Worm (Caenorhabditis elegans) whole organism, L4 larva: ENCODE data around the gene fust-1.

Source experiments
- D1046.2 ChIP-seq: fragments of 200-800 bp; sonication (Bioruptor generic); IDR thresholded peaks from 2 replicates; pipeline ENCODE4 v1.3.6; 2022; ENCODE audit warnings: missing genetic modification characterization, missing compliant biosample characterization
- F10B5.3 ChIP-seq: sonication (generic microtip); optimal IDR thresholded peaks from 2 replicates; lab custom pipeline; 2016; ENCODE audit warnings: mild to moderate bottlenecking, missing genetic modification characterization, missing compliant biosample characterization
- T20F7.1 ChIP-seq: fragments of 200-800 bp; sonication (Bioruptor generic); optimal IDR thresholded peaks from 2 replicates; lab custom pipeline; 2018; ENCODE audit warnings: mild to moderate bottlenecking, missing genetic modification characterization, missing compliant biosample characterization
- T26A8.4 ChIP-seq: fragments of 200-800 bp; sonication (Bioruptor generic); IDR thresholded peaks from 2 replicates; pipeline ENCODE4 v1.3.6; 2022; ENCODE audit warnings: missing genetic modification characterization, missing compliant biosample characterization
- Y105C5A.15 ChIP-seq: fragments of 200-800 bp; sonication (Bioruptor generic); IDR thresholded peaks from 2 replicates; pipeline ENCODE4 v1.3.6; 2022; ENCODE audit warnings: missing genetic modification characterization, missing compliant biosample characterization
- Y48G9A.11 ChIP-seq: fragments of 200-800 bp; sonication (Bioruptor generic); IDR thresholded peaks from 2 replicates; pipeline ENCODE4 v1.3.6; 2022; ENCODE audit warnings: missing genetic modification reagents, missing genetic modification characterization, missing compliant biosample characterization
- Y5F2A.4 ChIP-seq: fragments of 200-800 bp; sonication (Bioruptor generic); optimal IDR thresholded peaks from 2 replicates; lab custom pipeline; 2018; ENCODE audit warnings: mild to moderate bottlenecking, missing genetic modification characterization, missing compliant biosample characterization
- Y75B8A.6 ChIP-seq: fragments of 200-800 bp; sonication (Bioruptor generic); IDR thresholded peaks from 2 replicates; pipeline ENCODE4 v1.3.6; 2022; ENCODE audit warnings: missing genetic modification reagents, missing genetic modification characterization, missing compliant biosample characterization
- ZK546.5 ChIP-seq, 2 experiments: sonication (generic microtip); optimal IDR thresholded peaks; 2 replicates each; lab custom pipeline; 2017; ENCODE audit warnings: missing biosample characterization in 2 of 2, missing genetic modification characterization in 2 of 2
- ama-1 ChIP-seq: fragments of 150-350 bp; optimal IDR thresholded peaks from 2 replicates; lab custom pipeline; 2014; ENCODE audit warnings: inconsistent platforms, mixed read lengths
- ceh-62 ChIP-seq: sonication (generic microtip); optimal IDR thresholded peaks from 2 replicates; lab custom pipeline; 2017; ENCODE audit warnings: missing biosample characterization, missing genetic modification characterization
- ces-1 ChIP-seq: fragments of 150-350 bp; sonication (generic microtip); optimal IDR thresholded peaks from 4 replicates; lab custom pipeline; 2014; ENCODE audit warnings: missing biosample characterization, missing genetic modification reagents, missing genetic modification characterization
- ctbp-1 ChIP-seq: fragments of 200-800 bp; sonication (Bioruptor generic); IDR thresholded peaks from 2 replicates; pipeline ENCODE4 v1.3.6; 2022; ENCODE audit warnings: missing genetic modification reagents, missing genetic modification characterization, missing compliant biosample characterization
- duxl-1 ChIP-seq: sonication (generic microtip); optimal IDR thresholded peaks from 2 replicates; lab custom pipeline; 2016; ENCODE audit warnings: mild to moderate bottlenecking, missing genetic modification characterization, moderate library complexity, missing compliant biosample characterization; ENCODE audit not compliant: poor library complexity
- dve-1 ChIP-seq: sonication (generic microtip); optimal IDR thresholded peaks from 2 replicates; lab custom pipeline; 2017; ENCODE audit warnings: antibody characterized with exemption, mild to moderate bottlenecking, missing genetic modification characterization, missing compliant biosample characterization; ENCODE audit not compliant: insufficient read depth
- egl-27 ChIP-seq: sonication (generic microtip); optimal IDR thresholded peaks from 3 replicates; lab custom pipeline; 2017; ENCODE audit warnings: missing biosample characterization, missing genetic modification reagents, missing genetic modification characterization
- egl-43 ChIP-seq: fragments of 200-800 bp; sonication (Bioruptor generic); IDR thresholded peaks from 2 replicates; pipeline ENCODE4 v1.3.6; 2022; ENCODE audit warnings: missing genetic modification reagents, missing genetic modification characterization, missing compliant biosample characterization
- fkh-10 ChIP-seq: fragments of 150-350 bp; optimal IDR thresholded peaks from 2 replicates; lab custom pipeline; 2014; ENCODE audit warnings: missing biosample characterization, missing genetic modification reagents, missing genetic modification characterization
- fos-1 ChIP-seq: fragments of 150-350 bp; optimal IDR thresholded peaks from 2 replicates; lab custom pipeline; 2014; ENCODE audit warnings: missing biosample characterization, missing genetic modification characterization
- hif-1 ChIP-seq, 2 experiments: sonication (generic microtip); optimal IDR thresholded peaks; 2 replicates each; lab custom pipeline; 2016 to 2017; ENCODE audit warnings: missing compliant biosample characterization in 2 of 2, missing genetic modification characterization in 2 of 2, missing genetic modification reagents in 2 of 2, missing genotype in 2 of 2, mild to moderate bottlenecking in 1 of 2
- hmg-1.1 ChIP-seq: fragments of 200-800 bp; sonication (Bioruptor generic); IDR thresholded peaks from 2 replicates; pipeline ENCODE4 v1.3.6; 2022; ENCODE audit warnings: missing genetic modification reagents, missing genetic modification characterization, missing compliant biosample characterization
- lin-15B ChIP-seq: fragments of 150-350 bp; sonication (generic microtip); optimal IDR thresholded peaks from 3 replicates; lab custom pipeline; 2014; ENCODE audit warnings: missing biosample characterization, missing genetic modification characterization
- lin-38 ChIP-seq: fragments of 200-800 bp; sonication (Bioruptor generic); IDR thresholded peaks from 2 replicates; pipeline ENCODE4 v1.3.6; 2022; ENCODE audit warnings: missing genetic modification reagents, missing genetic modification characterization, missing compliant biosample characterization
- lir-3 ChIP-seq: sonication (generic microtip); optimal IDR thresholded peaks from 2 replicates; lab custom pipeline; 2016; ENCODE audit warnings: mild to moderate bottlenecking, missing genetic modification characterization, missing compliant biosample characterization
- lsy-2 ChIP-seq, 2 experiments: fragments of 150-350 bp in 1 of 2; sonication (generic microtip) in 1 of 2; optimal IDR thresholded peaks; 2 replicates each; lab custom pipeline; 2014 to 2017; ENCODE audit warnings: missing biosample characterization in 2 of 2, missing genetic modification characterization in 2 of 2
- mdt-29 ChIP-seq: fragments of 200-800 bp; sonication (Bioruptor generic); IDR thresholded peaks from 2 replicates; pipeline ENCODE4 v1.3.6; 2022; ENCODE audit warnings: missing genetic modification reagents, missing genetic modification characterization, missing compliant biosample characterization
- mes-2 ChIP-seq: sonication (generic microtip); optimal IDR thresholded peaks from 2 replicates; lab custom pipeline; 2016; ENCODE audit warnings: missing genotype, mild to moderate bottlenecking, missing genetic modification characterization, missing compliant biosample characterization; ENCODE audit not compliant: poor library complexity, severe bottlenecking
- mxl-2 ChIP-seq: fragments of 200-800 bp; sonication (Bioruptor generic); conservative IDR thresholded peaks from 2 replicates; pipeline ENCODE4 v1.3.6; 2022; ENCODE audit warnings: missing genetic modification reagents, missing genetic modification characterization, missing compliant biosample characterization
- nhr-11 ChIP-seq: fragments of 150-350 bp; optimal IDR thresholded peaks from 2 replicates; lab custom pipeline; 2014; ENCODE audit warnings: missing biosample characterization, missing genetic modification characterization
- nhr-28 ChIP-seq: fragments of 150-350 bp; optimal IDR thresholded peaks from 2 replicates; lab custom pipeline; 2014; ENCODE audit warnings: missing biosample characterization, missing genetic modification characterization
- nhr-41 ChIP-seq: fragments of 200-800 bp; sonication (Bioruptor generic); IDR thresholded peaks from 2 replicates; pipeline ENCODE4 v1.3.6; 2022; ENCODE audit warnings: missing genetic modification reagents, missing genetic modification characterization, missing compliant biosample characterization
- nhr-48 ChIP-seq: sonication (generic microtip); optimal IDR thresholded peaks from 2 replicates; lab custom pipeline; 2016; ENCODE audit warnings: mild to moderate bottlenecking, missing genetic modification characterization, missing compliant biosample characterization
- nhr-77 ChIP-seq: fragments of 150-350 bp; optimal IDR thresholded peaks from 2 replicates; lab custom pipeline; 2014; ENCODE audit warnings: missing biosample characterization, missing genetic modification characterization
- pha-4 ChIP-seq, 2 experiments: fragments of 150-350 bp in 1 of 2; fragments of 200-800 bp in 1 of 2; sonication (Bioruptor generic) in 1 of 2; IDR thresholded peaks in 1 of 2; optimal IDR thresholded peaks in 1 of 2; 2 replicates each; pipeline versions ENCODE4 v1.3.6 to Lab custom; 2014 to 2022; ENCODE audit warnings: missing genetic modification characterization in 2 of 2, missing genetic modification reagents in 2 of 2, missing biosample characterization in 1 of 2, missing compliant biosample characterization in 1 of 2
- php-3 ChIP-seq: fragments of 200-800 bp; sonication (Bioruptor generic); IDR thresholded peaks from 2 replicates; pipeline ENCODE4 v1.3.6; 2022; ENCODE audit warnings: missing genetic modification reagents, missing genetic modification characterization, missing compliant biosample characterization
- pqm-1 ChIP-seq: sonication (generic microtip); optimal IDR thresholded peaks from 2 replicates; lab custom pipeline; 2017; ENCODE audit warnings: missing biosample characterization, missing genetic modification characterization
- set-16 ChIP-seq: fragments of 200-800 bp; sonication (Bioruptor generic); IDR thresholded peaks from 2 replicates; pipeline ENCODE4 v1.3.6; 2022; ENCODE audit warnings: missing genetic modification reagents, missing genetic modification characterization, missing compliant biosample characterization
- skn-1 ChIP-seq: fragments of 150-350 bp; optimal IDR thresholded peaks from 2 replicates; lab custom pipeline; 2014; ENCODE audit warnings: missing biosample characterization, missing genetic modification characterization
- snpc-1.2 ChIP-seq: fragments of 200-800 bp; sonication (Bioruptor generic); IDR thresholded peaks from 2 replicates; pipeline ENCODE4 v1.3.6; 2022; ENCODE audit warnings: missing genetic modification reagents, missing genetic modification characterization, missing compliant biosample characterization
- tag-97 ChIP-seq: fragments of 200-800 bp; sonication (Bioruptor generic); IDR thresholded peaks from 2 replicates; pipeline ENCODE4 v1.3.6; 2022; ENCODE audit warnings: missing genetic modification characterization, missing compliant biosample characterization
- tra-1 ChIP-seq: fragments of 200-800 bp; sonication (Bioruptor generic); IDR thresholded peaks from 2 replicates; pipeline ENCODE4 v1.3.6; 2022; ENCODE audit warnings: missing genetic modification reagents, missing genetic modification characterization, missing compliant biosample characterization
- unc-130 ChIP-seq: sonication (generic microtip); optimal IDR thresholded peaks from 2 replicates; lab custom pipeline; 2016; ENCODE audit warnings: missing genetic modification reagents, missing genetic modification characterization, missing compliant biosample characterization
- unc-39 ChIP-seq: sonication (generic microtip); optimal IDR thresholded peaks from 2 replicates; lab custom pipeline; 2017; ENCODE audit warnings: missing biosample characterization, missing genetic modification characterization
- unc-62 ChIP-seq, 3 experiments: fragments of 150-350 bp in 1 of 3; sonication (generic microtip); optimal IDR thresholded peaks in 2 of 3; peaks in 1 of 3; 1 replicate in 1 of 3; 2 replicates in 2 of 3; lab custom pipeline; 2014 to 2017; ENCODE audit warnings: missing biosample characterization in 3 of 3, missing genetic modification characterization in 3 of 3, missing genetic modification reagents in 3 of 3, missing genotype in 1 of 3
- vab-7 ChIP-seq: fragments of 200-800 bp; sonication (Bioruptor generic); IDR thresholded peaks from 2 replicates; pipeline ENCODE4 v1.3.6; 2022; ENCODE audit warnings: missing genetic modification reagents, missing genetic modification characterization, missing compliant biosample characterization
- zip-11 ChIP-seq: fragments of 200-800 bp; sonication (Bioruptor generic); IDR thresholded peaks from 2 replicates; pipeline ENCODE4 v1.3.6; 2022; ENCODE audit warnings: missing genetic modification characterization, missing compliant biosample characterization
- zip-2 ChIP-seq: fragments of 150-350 bp; optimal IDR thresholded peaks from 2 replicates; lab custom pipeline; 2014; ENCODE audit warnings: missing biosample characterization, missing genetic modification characterization
- ztf-7 ChIP-seq: fragments of 150-350 bp; optimal IDR thresholded peaks from 2 replicates; lab custom pipeline; 2014; ENCODE audit warnings: missing biosample characterization, missing genetic modification characterization

The fust-1 gene

ce11 chrII:7183493-7184272 lies 31.3 kb downstream of the fust-1 start, which contains the start of gene pdl-1:
TSS of gene pdl-1 (plus strand) at chrII:7183801.
- TF ChIP-seq Y5F2A.4 (GFP tag; lab: Kevin White, UChicago) (peak; percentile 94), ces-1 (GFP tag; lab: Kevin White, UChicago) (no peak), dve-1 (tag; lab: Kevin White, UChicago) (peak; percentile 61), lin-15B (tag; lab: Kevin White, UChicago) (no peak), hif-1 (tag; optimal IDR thresholded peaks at IDR 0.05; lab: Kevin White, UChicago) (peak in 1 of 2 experiments; percentile 69), ceh-62 (no peak), mxl-2 (GFP tag; lab: Robert Waterston, UW) (no peak; the same call in 1 of the 2 replicates), egl-27 (no peak), tag-97 (no peak), fkh-10 (GFP tag; lab: Kevin White, UChicago) (no peak), mes-2 (peak; percentile 86), hmg-1.1 (GFP tag; lab: Robert Waterston, UW) (peak; percentile 95), egl-43 (GFP tag; lab: Robert Waterston, UW) (peak; percentile 98), unc-130 (GFP tag; lab: Kevin White, UChicago) (peak; percentile 57), nhr-11 (peak; percentile 57), ztf-7 (tag; lab: Kevin White, UChicago) (peak; percentile 40), T20F7.1 (GFP tag; lab: Kevin White, UChicago) (peak; percentile 67), set-16 (GFP tag; lab: Robert Waterston, UW) (peak; percentile 54; the same call in 1 of the 2 replicates), D1046.2 (peak; percentile 85), php-3 (GFP tag; lab: Robert Waterston, UW) (peak; percentile 80), pha-4 (GFP tag; IDR thresholded peaks at IDR 0.05; lab: Robert Waterston, UW) (peak; percentile 96), pha-4 (tag; optimal IDR thresholded peaks at IDR 0.05; lab: Kevin White, UChicago) (peak; percentile 58), nhr-41 (GFP tag; lab: Robert Waterston, UW) (peak; percentile 86), T26A8.4 (GFP tag; lab: Robert Waterston, UW) (peak; percentile 93), zip-2 (tag; lab: Kevin White, UChicago) (peak; percentile 73), lsy-2 (tag; optimal IDR thresholded peaks at IDR 0.05; lab: Kevin White, UChicago) (peak in 1 of 2 experiments; percentile 72), unc-39 (tag; lab: Kevin White, UChicago) (no peak), ama-1 (lab: Kevin White, UChicago) (no peak), mdt-29 (GFP tag; lab: Robert Waterston, UW) (peak; percentile 85), Y48G9A.11 (GFP tag; lab: Robert Waterston, UW) (peak; percentile 79), skn-1 (tag; lab: Kevin White, UChicago) (no peak), pqm-1 (tag; lab: Kevin White, UChicago) (no peak), nhr-28 (tag; lab: Kevin White, UChicago) (peak; percentile 18), fos-1 (no peak), Y105C5A.15 (GFP tag; lab: Robert Waterston, UW) (0 out of 2 replicates have a peak, but pooled peaks have one; percentile 68), unc-62 (GFP tag; optimal IDR thresholded peaks at IDR 0.05 in 1 of 2; lab: Kevin White, UChicago) (peak in 1 of 2 experiments; percentile 89), unc-62 (tag; optimal IDR thresholded peaks at IDR 0.05; lab: Kevin White, UChicago) (peak; percentile 11), ctbp-1 (GFP tag; lab: Robert Waterston, UW) (peak; percentile 93), nhr-48 (tag; lab: Kevin White, UChicago) (peak; percentile 76), nhr-77 (tag; lab: Kevin White, UChicago) (peak; percentile 40), F10B5.3 (tag; lab: Kevin White, UChicago) (peak; percentile 69), zip-11 (peak; percentile 55; the same call in 1 of the 2 replicates), snpc-1.2 (GFP tag; lab: Robert Waterston, UW) (peak; percentile 86), vab-7 (GFP tag; lab: Robert Waterston, UW) (peak; percentile 96), lir-3 (tag; lab: Kevin White, UChicago) (peak; percentile 94), tra-1 (GFP tag; lab: Robert Waterston, UW) (peak; percentile 82), lin-38 (GFP tag; lab: Robert Waterston, UW) (peak; percentile 87), Y75B8A.6 (GFP tag; lab: Robert Waterston, UW) (peak; percentile 86), duxl-1 (tag; lab: Kevin White, UChicago) (peak; percentile 83), ZK546.5 (tag; optimal IDR thresholded peaks at IDR 0.05; lab: Kevin White, UChicago) (no peak)
